Worm (Caenorhabditis elegans) whole organism, young adult: Measurements from ENCODE around the gene unc-61.

Experiments
- B0261.1 ChIP-seq: sonication (generic microtip); optimal IDR thresholded peaks from 2 replicates; lab custom pipeline; 2016; ENCODE audit warnings: mild to moderate bottlenecking, missing genetic modification characterization, moderate library complexity, missing compliant biosample characterization
- B0336.3 ChIP-seq: fragments of 200-800 bp; sonication (Bioruptor generic); IDR thresholded peaks from 2 replicates; pipeline ENCODE4 v1.3.6; 2022; ENCODE audit warnings: missing genetic modification characterization, missing compliant biosample characterization
- C06A6.2 ChIP-seq: fragments of 200-800 bp; sonication (Bioruptor generic); conservative IDR thresholded peaks from 2 replicates; pipeline ENCODE4 v1.3.6; 2022; ENCODE audit warnings: missing genetic modification characterization, missing compliant biosample characterization
- C17E4.6 ChIP-seq: fragments of 200-800 bp; sonication (Bioruptor generic); IDR thresholded peaks from 2 replicates; pipeline ENCODE4 v1.3.6; 2022; ENCODE audit warnings: missing genetic modification reagents, missing genetic modification characterization, missing compliant biosample characterization
- D2030.7 ChIP-seq: fragments of 200-800 bp; sonication (Bioruptor generic); IDR thresholded peaks from 2 replicates; pipeline ENCODE4 v1.3.6; 2022; ENCODE audit warnings: missing genetic modification reagents, missing genetic modification characterization, missing compliant biosample characterization
- F37B4.10 ChIP-seq: fragments of 200-800 bp; sonication (Bioruptor generic); IDR thresholded peaks from 2 replicates; pipeline ENCODE4 v1.3.6; 2022; ENCODE audit warnings: missing genetic modification characterization, missing compliant biosample characterization
- F49E8.2 ChIP-seq: sonication (generic microtip); optimal IDR thresholded peaks from 3 replicates; lab custom pipeline; 2017; ENCODE audit warnings: missing genetic modification characterization, mild to moderate bottlenecking, missing compliant biosample characterization, antibody characterized with exemption, moderate library complexity; ENCODE audit not compliant: insufficient read depth
- F52B5.7 ChIP-seq: sonication (generic microtip); optimal IDR thresholded peaks from 2 replicates; lab custom pipeline; 2016; ENCODE audit warnings: mild to moderate bottlenecking, missing genetic modification characterization, missing compliant biosample characterization
- F57C9.4 ChIP-seq: sonication (generic microtip); optimal IDR thresholded peaks from 2 replicates; lab custom pipeline; 2017; ENCODE audit warnings: mild to moderate bottlenecking, missing genetic modification characterization, missing compliant biosample characterization
- K12H6.12 ChIP-seq: fragments of 200-800 bp; sonication (Bioruptor generic); optimal IDR thresholded peaks from 2 replicates; lab custom pipeline; 2018; ENCODE audit warnings: mild to moderate bottlenecking, missing genetic modification characterization, missing compliant biosample characterization
- T07F8.4 ChIP-seq: sonication (generic microtip); optimal IDR thresholded peaks from 2 replicates; lab custom pipeline; 2016; ENCODE audit warnings: mild to moderate bottlenecking, missing genetic modification characterization, moderate library complexity, missing compliant biosample characterization
- Y53G8AR.9 ChIP-seq: fragments of 200-800 bp; sonication (Bioruptor generic); conservative IDR thresholded peaks from 2 replicates; pipeline ENCODE4 v1.3.6; 2022; ENCODE audit warnings: missing genetic modification reagents, missing genetic modification characterization, missing compliant biosample characterization
- atf-7 ChIP-seq: sonication (generic microtip); optimal IDR thresholded peaks from 2 replicates; lab custom pipeline; 2017; ENCODE audit warnings: mild to moderate bottlenecking, missing genetic modification characterization, missing compliant biosample characterization
- athp-1 ChIP-seq: sonication (generic microtip); optimal IDR thresholded peaks from 2 replicates; lab custom pipeline; 2017; ENCODE audit warnings: mild to moderate bottlenecking, missing genetic modification characterization, missing compliant biosample characterization
- attf-5 ChIP-seq: fragments of 200-800 bp; sonication (Bioruptor generic); optimal IDR thresholded peaks from 2 replicates; lab custom pipeline; 2018; ENCODE audit warnings: mild to moderate bottlenecking, missing genetic modification characterization, missing compliant biosample characterization
- cebp-1 ChIP-seq, 2 experiments: fragments of 200-800 bp in 1 of 2; sonication (Bioruptor generic) in 1 of 2; sonication (generic microtip) in 1 of 2; IDR thresholded peaks in 1 of 2; optimal IDR thresholded peaks in 1 of 2; 2 replicates each; pipeline versions ENCODE4 v1.3.6 to Lab custom; 2017 to 2022; ENCODE audit warnings: missing compliant biosample characterization in 2 of 2, missing genetic modification characterization in 2 of 2, mild to moderate bottlenecking in 1 of 2, missing genetic modification reagents in 1 of 2, moderate library complexity in 1 of 2
- ceh-100 ChIP-seq: fragments of 200-800 bp; sonication (Bioruptor generic); IDR thresholded peaks from 2 replicates; pipeline ENCODE4 v1.3.6; 2022; ENCODE audit warnings: missing genetic modification reagents, missing genetic modification characterization, missing compliant biosample characterization
- ceh-58 ChIP-seq: fragments of 200-800 bp; sonication (Bioruptor generic); IDR thresholded peaks from 2 replicates; pipeline ENCODE4 v1.3.6; 2022; ENCODE audit warnings: missing genetic modification characterization, missing compliant biosample characterization
- die-1 ChIP-seq: sonication (generic microtip); optimal IDR thresholded peaks from 2 replicates; lab custom pipeline; 2016; ENCODE audit warnings: missing genotype, mild to moderate bottlenecking, missing genetic modification characterization, missing compliant biosample characterization
- dpl-1 ChIP-seq: fragments of 150-350 bp; optimal IDR thresholded peaks from 2 replicates; lab custom pipeline; 2014; ENCODE audit warnings: missing biosample characterization, missing genetic modification reagents, missing genetic modification characterization
- efl-1 ChIP-seq: fragments of 150-350 bp; optimal IDR thresholded peaks from 2 replicates; lab custom pipeline; 2014; ENCODE audit warnings: missing biosample characterization, missing genetic modification reagents, missing genetic modification characterization
- ekl-4 ChIP-seq: fragments of 200-800 bp; sonication (Bioruptor generic); IDR thresholded peaks from 2 replicates; pipeline ENCODE4 v1.3.6; 2022; ENCODE audit warnings: missing genetic modification reagents, missing genetic modification characterization, missing compliant biosample characterization
- hmg-1.2 ChIP-seq: fragments of 200-800 bp; sonication (Bioruptor generic); IDR thresholded peaks from 2 replicates; pipeline ENCODE4 v1.3.6; 2022; ENCODE audit warnings: missing genetic modification reagents, missing genetic modification characterization, missing compliant biosample characterization
- hmg-20 ChIP-seq: fragments of 200-800 bp; sonication (Bioruptor generic); IDR thresholded peaks from 2 replicates; pipeline ENCODE4 v1.3.6; 2022; ENCODE audit warnings: missing genetic modification reagents, missing genetic modification characterization, missing compliant biosample characterization
- hrde-1 ChIP-seq: sonication (generic microtip); optimal IDR thresholded peaks from 2 replicates; lab custom pipeline; 2016; ENCODE audit warnings: missing genetic modification characterization, mild to moderate bottlenecking, missing compliant biosample characterization, moderate library complexity, missing genotype, missing genetic modification reagents, borderline replicate concordance
- hsf-1 ChIP-seq: fragments of 200-800 bp; sonication (Bioruptor generic); IDR thresholded peaks from 2 replicates; pipeline ENCODE4 v1.3.6; 2022; ENCODE audit warnings: missing genetic modification reagents, missing genetic modification characterization, missing compliant biosample characterization
- let-607 ChIP-seq, 2 experiments: fragments of 200-800 bp in 1 of 2; sonication (Bioruptor generic) in 1 of 2; sonication (generic microtip) in 1 of 2; optimal IDR thresholded peaks; 2 replicates each; lab custom pipeline; 2016 to 2018; ENCODE audit warnings: mild to moderate bottlenecking in 2 of 2, missing compliant biosample characterization in 2 of 2, missing genetic modification characterization in 2 of 2, moderate library complexity in 2 of 2, missing genotype in 1 of 2
- lin-40 ChIP-seq: sonication (generic microtip); optimal IDR thresholded peaks from 2 replicates; lab custom pipeline; 2016; ENCODE audit warnings: missing genetic modification characterization, mild to moderate bottlenecking, missing compliant biosample characterization, missing genotype, missing genetic modification reagents
- madf-3 ChIP-seq: fragments of 200-800 bp; sonication (Bioruptor generic); IDR thresholded peaks from 2 replicates; pipeline ENCODE4 v1.3.6; 2022; ENCODE audit warnings: missing genetic modification reagents, missing genetic modification characterization, missing compliant biosample characterization
- mcd-1 ChIP-seq: fragments of 200-800 bp; sonication (Bioruptor generic); IDR thresholded peaks from 2 replicates; pipeline ENCODE4 v1.3.6; 2022; ENCODE audit warnings: missing genetic modification reagents, missing genetic modification characterization, missing compliant biosample characterization
- mel-28 ChIP-seq: sonication (generic microtip); optimal IDR thresholded peaks from 2 replicates; lab custom pipeline; 2016; ENCODE audit warnings: borderline replicate concordance, mild to moderate bottlenecking, missing genetic modification characterization, missing compliant biosample characterization
- pbrm-1 ChIP-seq: fragments of 200-800 bp; sonication (Bioruptor generic); IDR thresholded peaks from 2 replicates; pipeline ENCODE4 v1.3.6; 2022; ENCODE audit warnings: missing genetic modification reagents, missing genetic modification characterization, missing compliant biosample characterization
- sea-2 ChIP-seq: fragments of 200-800 bp; sonication (Bioruptor generic); IDR thresholded peaks from 2 replicates; pipeline ENCODE4 v1.3.6; 2022; ENCODE audit warnings: missing genetic modification characterization, missing compliant biosample characterization
- snpc-1.1 ChIP-seq: sonication (generic microtip); optimal IDR thresholded peaks from 2 replicates; lab custom pipeline; 2017; ENCODE audit warnings: missing genetic modification characterization, mild to moderate bottlenecking, missing compliant biosample characterization, antibody characterized with exemption, moderate library complexity, missing genotype, missing genetic modification reagents; ENCODE audit not compliant: insufficient read depth
- snpc-1.3 ChIP-seq: sonication (generic microtip); optimal IDR thresholded peaks from 2 replicates; lab custom pipeline; 2017; ENCODE audit warnings: missing genetic modification characterization, mild to moderate bottlenecking, missing compliant biosample characterization, antibody characterized with exemption, moderate library complexity, missing genotype, missing genetic modification reagents; ENCODE audit not compliant: insufficient read depth
- snpc-3.4 ChIP-seq: sonication (generic microtip); optimal IDR thresholded peaks from 2 replicates; lab custom pipeline; 2017; ENCODE audit warnings: missing genetic modification characterization, mild to moderate bottlenecking, missing compliant biosample characterization, antibody characterized with exemption, moderate library complexity, missing genotype, missing genetic modification reagents
- somi-1 ChIP-seq: fragments of 200-800 bp; sonication (Bioruptor generic); optimal IDR thresholded peaks from 2 replicates; lab custom pipeline; 2018; ENCODE audit warnings: mild to moderate bottlenecking, missing genetic modification characterization, missing compliant biosample characterization
- sptf-2 ChIP-seq: fragments of 200-800 bp; sonication (Bioruptor generic); optimal IDR thresholded peaks from 2 replicates; lab custom pipeline; 2018; ENCODE audit warnings: mild to moderate bottlenecking, missing genetic modification characterization, missing compliant biosample characterization
- tbp1 ChIP-seq: fragments of 200-800 bp; sonication (Bioruptor generic); optimal IDR thresholded peaks from 2 replicates; lab custom pipeline; 2018; ENCODE audit warnings: mild to moderate bottlenecking, missing genetic modification characterization, missing compliant biosample characterization
- tlf-1 ChIP-seq: fragments of 200-800 bp; sonication (Bioruptor generic); optimal IDR thresholded peaks from 2 replicates; lab custom pipeline; 2018; ENCODE audit warnings: mild to moderate bottlenecking, missing genetic modification characterization, missing compliant biosample characterization
- unc-130 ChIP-seq: sonication (generic microtip); optimal IDR thresholded peaks from 2 replicates; lab custom pipeline; 2016; ENCODE audit warnings: missing genetic modification reagents, missing genetic modification characterization, missing compliant biosample characterization
- unc-62 ChIP-seq: fragments of 150-350 bp; optimal IDR thresholded peaks from 2 replicates; lab custom pipeline; 2014; ENCODE audit warnings: missing biosample characterization, missing genetic modification reagents, missing genetic modification characterization
- ztf-18 ChIP-seq: sonication (generic microtip); optimal IDR thresholded peaks from 2 replicates; lab custom pipeline; 2016; ENCODE audit warnings: missing genotype, mild to moderate bottlenecking, missing genetic modification characterization, missing compliant biosample characterization
- ztf-26 ChIP-seq: sonication (generic microtip); optimal IDR thresholded peaks from 2 replicates; lab custom pipeline; 2017; ENCODE audit warnings: missing genetic modification characterization, missing compliant biosample characterization
- ztf-28 ChIP-seq: fragments of 200-800 bp; sonication (Bioruptor generic); IDR thresholded peaks from 2 replicates; pipeline ENCODE4 v1.3.6; 2022; ENCODE audit warnings: missing genetic modification reagents, missing genetic modification characterization, missing compliant biosample characterization

unc-61 gene

DNA sequence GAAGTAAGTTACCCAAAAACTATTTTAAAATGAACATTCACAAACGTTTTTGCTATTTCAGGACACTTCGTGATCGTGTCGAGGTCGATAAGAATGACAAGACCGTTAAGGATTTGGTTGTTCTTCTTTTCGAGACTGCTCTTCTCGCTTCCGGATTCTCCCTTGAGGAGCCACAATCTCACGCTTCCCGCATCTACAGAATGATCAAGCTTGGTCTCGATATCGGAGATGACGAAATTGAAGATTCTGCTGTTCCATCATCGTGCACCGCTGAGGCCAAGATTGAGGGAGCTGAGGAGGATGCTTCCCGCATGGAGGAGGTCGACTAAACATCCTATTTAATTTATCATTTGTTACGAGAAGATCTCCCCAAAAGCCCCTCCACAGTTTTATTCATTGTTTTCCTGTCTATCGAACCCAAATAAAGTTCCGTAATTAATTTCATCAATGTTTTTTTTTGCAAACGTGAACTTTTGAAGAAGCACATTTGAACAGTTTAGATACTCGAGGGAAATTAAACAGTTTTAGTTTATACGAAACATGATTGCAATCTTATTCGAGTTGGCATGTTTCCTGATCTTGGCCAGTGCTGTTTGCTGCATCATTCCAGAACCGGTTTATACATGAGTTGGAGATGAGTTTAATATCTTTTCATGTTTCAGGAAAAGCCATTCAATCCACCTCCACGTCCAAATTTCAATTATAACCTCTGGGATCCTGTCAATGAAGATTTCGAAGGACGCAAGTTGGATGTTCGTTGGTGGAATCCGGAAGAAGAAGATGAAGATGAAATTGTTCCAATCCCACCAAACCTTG, 45.7 kb downstream of the unc-61 start, which contains the start of gene C47E8.11 (continued):
- TF ChIP-seq pbrm-1 (GFP tag; lab: Robert Waterston, UW) = peak; percentile 85
- peak; percentile 85 for TF ChIP-seq hsf-1 (GFP tag; lab: Robert Waterston, UW)
- peak; percentile 39 for TF ChIP-seq K12H6.12 (tag; lab: Kevin White, UChicago)
- TF ChIP-seq D2030.7 (GFP tag; lab: Robert Waterston, UW) = peak; percentile 39; the same call in 1 of the 2 replicates
- no peak for TF ChIP-seq ceh-58 (GFP tag; lab: Robert Waterston, UW)
- TF ChIP-seq efl-1 (GFP tag; lab: Kevin White, UChicago) = peak; percentile 19
- peak; percentile 57 for TF ChIP-seq hmg-20
- peak; percentile 6 for TF ChIP-seq B0261.1
- TF ChIP-seq somi-1 (GFP tag; lab: Kevin White, UChicago) = peak; percentile 26
- no peak for TF ChIP-seq snpc-1.1
- TF ChIP-seq mel-28 = no peak
- no peak for TF ChIP-seq F37B4.10 (GFP tag; lab: Robert Waterston, UW)
- peak; percentile 77; the same call in 1 of the 2 replicates for TF ChIP-seq ekl-4 (GFP tag; lab: Robert Waterston, UW)
- TF ChIP-seq hrde-1 (tag; lab: Kevin White, UChicago) = peak; percentile 21
- peak; percentile 66 for TF ChIP-seq mcd-1
- TF ChIP-seq hmg-1.2 (GFP tag; lab: Robert Waterston, UW) = peak; percentile 36; the same call in 1 of the 2 replicates
- peak; percentile 88 for TF ChIP-seq snpc-3.4 (tag; lab: Kevin White, UChicago)
- TF ChIP-seq B0336.3 (GFP tag; lab: Robert Waterston, UW) = peak; percentile 86
- TF ChIP-seq atf-7 = peak; percentile 34
- peak; percentile 82 for TF ChIP-seq snpc-1.3
- no peak for TF ChIP-seq F57C9.4 (tag; lab: Kevin White, UChicago)
- TF ChIP-seq attf-5 (GFP tag; lab: Kevin White, UChicago) = peak; percentile 26
- TF ChIP-seq unc-130 (GFP tag; lab: Kevin White, UChicago) = peak; percentile 46
- TF ChIP-seq let-607 (tag; optimal IDR thresholded peaks at IDR 0.05; lab: Kevin White, UChicago) = peak in 1 of 2 experiments; percentile 60
- TF ChIP-seq cebp-1 (GFP tag; IDR thresholded peaks at IDR 0.05; lab: Robert Waterston, UW) = no peak
- TF ChIP-seq cebp-1 (tag; optimal IDR thresholded peaks at IDR 0.05; lab: Kevin White, UChicago) = peak; percentile 69
- peak; percentile 74 for TF ChIP-seq ztf-26
- TF ChIP-seq Y53G8AR.9 (GFP tag; lab: Robert Waterston, UW) = peak; percentile 68
- peak; percentile 48 for TF ChIP-seq F52B5.7
- no peak for TF ChIP-seq sea-2 (GFP tag; lab: Robert Waterston, UW)
- TF ChIP-seq C06A6.2 (GFP tag; lab: Robert Waterston, UW) = peak; percentile 48; the same call in 1 of the 2 replicates
- no peak; the same call in 1 of the 2 replicates for TF ChIP-seq ceh-100 (GFP tag; lab: Robert Waterston, UW)
- peak; percentile 67 for TF ChIP-seq tbp1
- no peak for TF ChIP-seq C17E4.6 (GFP tag; lab: Robert Waterston, UW)
- peak; percentile 7 for TF ChIP-seq T07F8.4
- peak; percentile 78 for TF ChIP-seq tlf-1 (GFP tag; lab: Kevin White, UChicago)
- TF ChIP-seq ztf-28 = no peak
- TF ChIP-seq dpl-1 (GFP tag; lab: Kevin White, UChicago) = no peak
- TF ChIP-seq die-1 (tag; lab: Kevin White, UChicago) = peak; percentile 40
- peak; percentile 43 for TF ChIP-seq ztf-18 (tag; lab: Kevin White, UChicago)
- peak; percentile 52 for TF ChIP-seq lin-40 (tag; lab: Kevin White, UChicago)
- no peak for TF ChIP-seq unc-62 (GFP tag; lab: Kevin White, UChicago)
- peak; percentile 72; the same call in 1 of the 2 replicates for TF ChIP-seq madf-3 (GFP tag; lab: Robert Waterston, UW)
- peak; percentile 94 for TF ChIP-seq F49E8.2 (tag; lab: Kevin White, UChicago)
- TF ChIP-seq sptf-2 = peak; percentile 16
- TF ChIP-seq athp-1 (tag; lab: Kevin White, UChicago) = peak; percentile 41
